Fruit fly (Drosophila melanogaster) whole organism, embryonic: ENCODE results near the gene CG32313.

ENCODE experiments used
- ATbp ChIP-seq: fragments of 200-800 bp; sonication (Bioruptor generic); optimal IDR thresholded peaks from 2 replicates; lab custom pipeline; 2017; ENCODE audit warnings: missing biosample characterization, mild to moderate bottlenecking, missing genetic modification characterization, missing genetic modification reagents
- Atf-2 ChIP-seq: fragments of 200-800 bp; sonication (Bioruptor generic); optimal IDR thresholded peaks from 2 replicates; lab custom pipeline; 2016; ENCODE audit warnings: missing biosample characterization, missing genetic modification characterization
- Awh ChIP-seq: fragments of 200-800 bp; sonication (Bioruptor generic); IDR thresholded peaks from 2 replicates; pipeline ENCODE4, ENCODE4 v1.3.6; 2022; ENCODE audit warnings: missing biosample characterization, missing genetic modification characterization
- BtbVII ChIP-seq: fragments of 200-800 bp; sonication (Bioruptor generic); optimal IDR thresholded peaks from 3 replicates; lab custom pipeline; 2017; ENCODE audit warnings: missing biosample characterization, mild to moderate bottlenecking, missing genetic modification characterization
- CG11398 ChIP-seq: fragments of 200-800 bp; sonication (Bioruptor generic); optimal IDR thresholded peaks from 2 replicates; lab custom pipeline; 2016; ENCODE audit warnings: missing biosample characterization, missing genetic modification characterization
- CG12219 ChIP-seq: fragments of 200-800 bp; sonication (Bioruptor generic); optimal IDR thresholded peaks from 3 replicates; lab custom pipeline; 2018; ENCODE audit warnings: missing biosample characterization, mild to moderate bottlenecking, missing genetic modification characterization
- CG13287 ChIP-seq: fragments of 200-800 bp; sonication (Bioruptor generic); IDR thresholded peaks from 2 replicates; pipeline ENCODE4 v1.3.6; 2022; ENCODE audit warnings: missing biosample characterization, missing genetic modification characterization; ENCODE audit not compliant: partially characterized antibody
- CG15073 ChIP-seq: fragments of 200-800 bp; sonication (Bioruptor generic); optimal IDR thresholded peaks from 2 replicates; lab custom pipeline; 2016; ENCODE audit warnings: missing biosample characterization, missing genetic modification characterization
- CG15514 ChIP-seq: fragments of 200-800 bp; sonication (Bioruptor generic); optimal IDR thresholded peaks from 3 replicates; lab custom pipeline; 2017; ENCODE audit warnings: missing biosample characterization, missing genetic modification characterization, mild to moderate bottlenecking, moderate library complexity, missing genetic modification reagents
- CG16813 ChIP-seq: fragments of 200-800 bp; sonication (Bioruptor generic); IDR thresholded peaks from 3 replicates; pipeline ENCODE4 v1.3.6; 2022; ENCODE audit warnings: missing biosample characterization, missing genetic modification characterization; ENCODE audit not compliant: partially characterized antibody
- CG17568 ChIP-seq: fragments of 200-800 bp; sonication (Bioruptor generic); optimal IDR thresholded peaks from 2 replicates; lab custom pipeline; 2018; ENCODE audit warnings: missing biosample characterization, mild to moderate bottlenecking, missing genetic modification characterization, moderate library complexity
- CG17912 ChIP-seq: fragments of 200-800 bp; sonication (Bioruptor generic); optimal IDR thresholded peaks from 2 replicates; lab custom pipeline; 2018; ENCODE audit warnings: missing biosample characterization, mild to moderate bottlenecking, missing genetic modification characterization
- CG18599 ChIP-seq: fragments of 200-800 bp; sonication (Bioruptor generic); optimal IDR thresholded peaks from 3 replicates; lab custom pipeline; 2017; ENCODE audit warnings: missing biosample characterization, missing genetic modification characterization, mild to moderate bottlenecking, moderate library complexity, missing genetic modification reagents
- CG3065 ChIP-seq: fragments of 200-800 bp; sonication (Bioruptor generic); optimal IDR thresholded peaks from 2 replicates; lab custom pipeline; 2016; ENCODE audit warnings: missing biosample characterization, missing genetic modification characterization
- CG31365 ChIP-seq: fragments of 200-800 bp; sonication (Bioruptor generic); optimal IDR thresholded peaks from 2 replicates; lab custom pipeline; 2018; ENCODE audit warnings: missing biosample characterization, mild to moderate bottlenecking, missing genetic modification characterization
- CG31388 ChIP-seq: fragments of 200-800 bp; sonication (Bioruptor generic); optimal IDR thresholded peaks from 2 replicates; lab custom pipeline; 2016; ENCODE audit warnings: missing biosample characterization, missing genetic modification characterization
- CG33557 ChIP-seq: fragments of 200-800 bp; sonication (Bioruptor generic); optimal IDR thresholded peaks from 2 replicates; lab custom pipeline; 2019; ENCODE audit warnings: missing biosample characterization, mild to moderate bottlenecking, missing genetic modification characterization, moderate library complexity
- CG3995 ChIP-seq: fragments of 200-800 bp; sonication (Bioruptor generic); optimal IDR thresholded peaks from 3 replicates; lab custom pipeline; 2016; ENCODE audit warnings: missing biosample characterization, missing genetic modification characterization
- CG42726 ChIP-seq: fragments of 200-800 bp; sonication (Bioruptor generic); IDR thresholded peaks from 2 replicates; pipeline ENCODE4 v1.3.6; 2022; ENCODE audit warnings: missing biosample characterization, missing genetic modification characterization; ENCODE audit not compliant: partially characterized antibody
- CG6254 ChIP-seq: fragments of 200-800 bp; sonication (Bioruptor generic); optimal IDR thresholded peaks from 3 replicates; lab custom pipeline; 2017; ENCODE audit warnings: mild to moderate bottlenecking, missing biosample characterization, missing genetic modification reagents, missing genetic modification characterization
- CTCF ChIP-seq: fragments of 200-800 bp; sonication (Bioruptor generic); optimal IDR thresholded peaks from 2 replicates; lab custom pipeline; 2017; ENCODE audit warnings: missing biosample characterization, mild to moderate bottlenecking, missing genetic modification characterization, moderate library complexity
- Deaf1 ChIP-seq: fragments of 200-800 bp; optimal IDR thresholded peaks from 3 replicates; lab custom pipeline; 2019; ENCODE audit warnings: missing biosample characterization, mild to moderate bottlenecking, missing genetic modification characterization, moderate library complexity
- Hand ChIP-seq: fragments of 200-800 bp; sonication (Bioruptor generic); optimal IDR thresholded peaks from 2 replicates; lab custom pipeline; 2017; ENCODE audit warnings: mild to moderate bottlenecking, missing biosample characterization, missing genetic modification reagents, missing genetic modification characterization
- Hr78 ChIP-seq, 2 experiments: fragments of 200-800 bp in 1 of 2; fragments of >200 bp in 1 of 2; sonication (Bioruptor generic) in 1 of 2; optimal IDR thresholded peaks; 2 replicates each; lab custom pipeline; 2017 to 2019; ENCODE audit warnings: missing biosample characterization in 2 of 2, missing genetic modification characterization in 2 of 2, mild to moderate bottlenecking in 1 of 2, moderate library complexity in 1 of 2
- Myb ChIP-seq: fragments of 200-800 bp; sonication (Bioruptor generic); optimal IDR thresholded peaks from 2 replicates; lab custom pipeline; 2016; ENCODE audit warnings: missing biosample characterization, missing genetic modification characterization
- NK7.1 ChIP-seq: fragments of 200-800 bp; sonication (Bioruptor generic); optimal IDR thresholded peaks from 3 replicates; lab custom pipeline; 2016; ENCODE audit warnings: missing biosample characterization, missing genetic modification characterization
- Oaz ChIP-seq: fragments of 200-800 bp; sonication (Bioruptor generic); IDR thresholded peaks from 2 replicates; pipeline ENCODE4 v1.3.6; 2022; ENCODE audit warnings: missing biosample characterization, missing genetic modification characterization
- Sox100B ChIP-seq: fragments of 200-800 bp; sonication (Bioruptor generic); optimal IDR thresholded peaks from 3 replicates; lab custom pipeline; 2018; ENCODE audit warnings: missing biosample characterization, mild to moderate bottlenecking, missing genetic modification characterization
- Usf ChIP-seq: fragments of 200-800 bp; sonication (Bioruptor generic); optimal IDR thresholded peaks from 2 replicates; lab custom pipeline; 2017; ENCODE audit warnings: missing genotype, missing biosample characterization, missing genetic modification characterization
- YL-1 ChIP-seq: fragments of 200-800 bp; sonication (Bioruptor generic); optimal IDR thresholded peaks from 3 replicates; lab custom pipeline; 2017; ENCODE audit warnings: missing biosample characterization, mild to moderate bottlenecking, missing genetic modification characterization
- abd-A ChIP-seq: fragments of 200-800 bp; sonication (Bioruptor generic); optimal IDR thresholded peaks from 3 replicates; lab custom pipeline; 2019; ENCODE audit warnings: missing biosample characterization, mild to moderate bottlenecking, missing genetic modification characterization, moderate library complexity
- cato ChIP-seq: fragments of 200-800 bp; sonication (Bioruptor generic); optimal IDR thresholded peaks from 2 replicates; lab custom pipeline; 2016; ENCODE audit warnings: missing biosample characterization, missing genetic modification characterization, borderline replicate concordance
- chinmo ChIP-seq: fragments of 200-800 bp; sonication (Bioruptor generic); IDR thresholded peaks from 4 replicates; pipeline ENCODE4 v1.3.6; 2022; ENCODE audit warnings: missing biosample characterization, missing genetic modification characterization; ENCODE audit not compliant: partially characterized antibody
- croc ChIP-seq: fragments of 200-800 bp; sonication (Bioruptor generic); conservative IDR thresholded peaks from 3 replicates; pipeline ENCODE4 v1.3.6; 2022; ENCODE audit warnings: missing biosample characterization, missing genetic modification characterization
- dimm ChIP-seq: fragments of 200-800 bp; sonication (Bioruptor generic); IDR thresholded peaks from 2 replicates; pipeline ENCODE4 v1.3.6; 2022; ENCODE audit warnings: missing biosample characterization, missing genetic modification characterization
- fd96Cb ChIP-seq: fragments of 200-800 bp; sonication (Bioruptor generic); optimal IDR thresholded peaks from 2 replicates; lab custom pipeline; 2018; ENCODE audit warnings: missing biosample characterization, mild to moderate bottlenecking, missing genetic modification characterization, moderate library complexity
- gsb ChIP-seq: fragments of 200-800 bp; sonication (Bioruptor generic); IDR thresholded peaks from 2 replicates; pipeline ENCODE4 v1.3.6; 2022; ENCODE audit warnings: missing biosample characterization, missing genetic modification characterization
- ind ChIP-seq: fragments of 200-800 bp; sonication (Bioruptor generic); optimal IDR thresholded peaks from 3 replicates; lab custom pipeline; 2016; ENCODE audit warnings: missing biosample characterization, missing genetic modification characterization
- inv ChIP-seq: fragments of 200-800 bp; sonication (Bioruptor generic); IDR thresholded peaks from 2 replicates; pipeline ENCODE4 v1.3.6; 2022; ENCODE audit warnings: missing biosample characterization, missing genetic modification characterization; ENCODE audit not compliant: partially characterized antibody
- kah ChIP-seq: fragments of 200-800 bp; sonication (Bioruptor generic); optimal IDR thresholded peaks from 2 replicates; lab custom pipeline; 2018; ENCODE audit warnings: missing biosample characterization, mild to moderate bottlenecking, missing genetic modification characterization
- lmd ChIP-seq: fragments of 200-800 bp; sonication (Bioruptor generic); IDR thresholded peaks from 2 replicates; pipeline ENCODE4 v1.3.6; 2022; ENCODE audit warnings: missing biosample characterization, missing genetic modification characterization
- mirr ChIP-seq: fragments of 200-800 bp; sonication (Bioruptor generic); optimal IDR thresholded peaks from 3 replicates; lab custom pipeline; 2018; ENCODE audit warnings: missing biosample characterization, mild to moderate bottlenecking, missing genetic modification characterization
- prd ChIP-seq, 3 experiments: fragments of >200 bp in 2 of 3; fragments of 200-800 bp in 1 of 3; sonication (Bioruptor generic) in 1 of 3; optimal IDR thresholded peaks in 2 of 3; IDR thresholded peaks in 1 of 3; 2 replicates in 2 of 3; 3 replicates in 1 of 3; pipeline versions ENCODE4 v1.3.6 to Lab custom; 2017 to 2022; ENCODE audit warnings: missing biosample characterization in 1 of 3, missing genetic modification characterization in 1 of 3
- pum ChIP-seq: fragments of 200-800 bp; sonication (Bioruptor generic); optimal IDR thresholded peaks from 2 replicates; lab custom pipeline; 2016; ENCODE audit warnings: missing biosample characterization, missing genetic modification characterization
- run ChIP-seq: fragments of 200-800 bp; sonication (Bioruptor generic); optimal IDR thresholded peaks from 3 replicates; lab custom pipeline; 2018; ENCODE audit warnings: missing biosample characterization, mild to moderate bottlenecking, missing genetic modification characterization
- tgo ChIP-seq: fragments of 200-800 bp; sonication (Bioruptor generic); IDR thresholded peaks from 3 replicates; pipeline ENCODE4 v1.3.6; 2022; ENCODE audit warnings: missing biosample characterization, missing genetic modification characterization
- unc-4 ChIP-seq: fragments of 200-800 bp; sonication (Bioruptor generic); IDR thresholded peaks from 2 replicates; pipeline ENCODE4 v1.3.6; 2022; ENCODE audit warnings: missing biosample characterization, missing genetic modification characterization; ENCODE audit not compliant: partially characterized antibody
- vnd ChIP-seq: fragments of 200-800 bp; sonication (Bioruptor generic); IDR thresholded peaks from 3 replicates; pipeline ENCODE4 v1.3.6; 2022; ENCODE audit warnings: missing biosample characterization, missing genetic modification characterization; ENCODE audit not compliant: partially characterized antibody
- yki ChIP-seq: fragments of >200 bp; optimal IDR thresholded peaks from 3 replicates; lab custom pipeline; 2018

Gene CG32313

DNA sequence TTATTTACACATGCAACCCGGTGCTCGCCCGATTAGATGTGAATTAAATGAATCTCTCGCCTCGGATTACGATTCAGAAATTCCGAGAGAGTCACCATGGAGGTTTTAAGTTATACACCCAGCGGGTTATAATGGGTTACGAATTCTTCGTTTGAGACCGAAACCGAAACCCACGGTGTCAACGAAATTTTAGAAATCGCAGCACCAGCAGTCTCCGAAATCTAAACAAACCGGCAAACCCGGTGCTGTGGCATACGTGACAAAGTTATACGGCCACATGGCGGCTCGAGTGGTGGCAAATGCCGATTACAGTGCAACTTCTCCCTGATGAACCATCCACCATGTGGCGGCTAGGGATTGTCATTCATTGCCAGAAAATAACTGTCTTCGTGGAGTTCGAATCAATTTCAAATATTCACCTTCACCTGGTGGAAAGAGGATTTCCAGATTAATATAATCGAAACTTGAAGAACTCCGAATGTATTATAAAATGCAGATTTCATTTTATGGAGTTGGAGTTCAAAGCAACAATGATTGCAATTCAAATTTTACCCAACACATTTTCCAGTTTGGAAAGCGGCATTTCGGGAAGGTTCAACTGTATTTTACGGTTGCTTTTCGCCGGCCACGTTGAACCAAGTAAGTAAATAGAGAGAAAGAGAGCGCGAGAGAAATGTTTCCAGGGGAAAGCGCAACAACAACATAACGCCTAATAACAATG is 29.6 kb downstream of the CG32313 start (continued):
- no peak for TF ChIP-seq kah (GFP tag; lab: Kevin White, UChicago)
- TF ChIP-seq ind (GFP tag; lab: Kevin White, UChicago), result peak; percentile 78
- no peak for TF ChIP-seq CG16813 (GFP tag; lab: Robert Waterston, UW)
- no peak for TF ChIP-seq CG42726 (GFP tag; lab: Robert Waterston, UW)
- TF ChIP-seq vnd, result no peak
- TF ChIP-seq chinmo, result no peak
- TF ChIP-seq CG17568, result peak; percentile 32
- TF ChIP-seq YL-1 (GFP tag; lab: Kevin White, UChicago), result peak; percentile 54
- peak; percentile 72 for TF ChIP-seq pum (GFP tag; lab: Kevin White, UChicago)
- peak; percentile 43 for TF ChIP-seq CG3995 (GFP tag; lab: Kevin White, UChicago)
- TF ChIP-seq Hand (GFP tag; lab: Kevin White, UChicago), result no peak
- TF ChIP-seq unc-4, result no peak
- TF ChIP-seq prd (optimal IDR thresholded peaks at IDR 0.05; lab: Kevin White, UChicago), result no peak
- TF ChIP-seq prd (GFP tag; IDR thresholded peaks at IDR 0.05; lab: Robert Waterston, UW), result peak; percentile 79
- TF ChIP-seq Oaz (GFP tag; lab: Robert Waterston, UW), result no peak
- peak; percentile 32 for TF ChIP-seq CG31388 (GFP tag; lab: Kevin White, UChicago)
- no peak for TF ChIP-seq mirr (GFP tag; lab: Kevin White, UChicago)
- peak; percentile 9 for TF ChIP-seq Deaf1
- no peak for TF ChIP-seq CG15073 (GFP tag; lab: Kevin White, UChicago)
- no peak for TF ChIP-seq CG15514 (GFP tag; lab: Kevin White, UChicago)
- TF ChIP-seq cato (GFP tag; lab: Kevin White, UChicago), result peak; percentile 12
- no peak for TF ChIP-seq abd-A (tag; lab: Kevin White, UChicago)
- no peak for TF ChIP-seq dimm
- TF ChIP-seq CTCF, result peak; percentile 25
- TF ChIP-seq CG13287 (GFP tag; lab: Robert Waterston, UW), result no peak
- TF ChIP-seq Usf (GFP tag; lab: Kevin White, UChicago), result peak; percentile 58
- TF ChIP-seq CG3065, result no peak
- TF ChIP-seq NK7.1, result no peak
- TF ChIP-seq tgo (GFP tag; lab: Robert Waterston, UW), result peak; percentile 61
- peak; percentile 79 for TF ChIP-seq CG33557 (GFP tag; lab: Kevin White, UChicago)
- no peak for TF ChIP-seq Myb (GFP tag; lab: Kevin White, UChicago)
- TF ChIP-seq inv (GFP tag; lab: Robert Waterston, UW), result no peak
- TF ChIP-seq CG12219, result peak; percentile 68
- peak; percentile 75 for TF ChIP-seq fd96Cb (tag; lab: Kevin White, UChicago)
- TF ChIP-seq CG6254, result peak; percentile 70
- TF ChIP-seq yki (lab: Kevin White, UChicago), result no peak
- TF ChIP-seq Sox100B (GFP tag; lab: Kevin White, UChicago), result peak; percentile 83
- no peak for TF ChIP-seq Hr78 (GFP tag; optimal IDR thresholded peaks at IDR 0.05; lab: Kevin White, UChicago)
- TF ChIP-seq Atf-2, result peak; percentile 74
- peak; percentile 40; the same call in 1 of the 2 replicates for TF ChIP-seq Awh (GFP tag; lab: Robert Waterston, UW)
- peak; percentile 26 for TF ChIP-seq BtbVII
- no peak for TF ChIP-seq CG17912 (GFP tag; lab: Kevin White, UChicago)
- peak; percentile 59 for TF ChIP-seq lmd
- no peak for TF ChIP-seq gsb (GFP tag; lab: Robert Waterston, UW)
- peak; percentile 76 for TF ChIP-seq croc (GFP tag; lab: Robert Waterston, UW)
- TF ChIP-seq run (tag; lab: Kevin White, UChicago), result peak; percentile 32
- peak; percentile 83 for TF ChIP-seq ATbp
- peak; percentile 76 for TF ChIP-seq CG11398 (GFP tag; lab: Kevin White, UChicago)
- peak; percentile 70 for TF ChIP-seq CG18599
- no peak for TF ChIP-seq CG31365 (tag; lab: Kevin White, UChicago)
